Worm (Caenorhabditis elegans): Measurements from ENCODE around the gene W10G11.1.

DNA sequence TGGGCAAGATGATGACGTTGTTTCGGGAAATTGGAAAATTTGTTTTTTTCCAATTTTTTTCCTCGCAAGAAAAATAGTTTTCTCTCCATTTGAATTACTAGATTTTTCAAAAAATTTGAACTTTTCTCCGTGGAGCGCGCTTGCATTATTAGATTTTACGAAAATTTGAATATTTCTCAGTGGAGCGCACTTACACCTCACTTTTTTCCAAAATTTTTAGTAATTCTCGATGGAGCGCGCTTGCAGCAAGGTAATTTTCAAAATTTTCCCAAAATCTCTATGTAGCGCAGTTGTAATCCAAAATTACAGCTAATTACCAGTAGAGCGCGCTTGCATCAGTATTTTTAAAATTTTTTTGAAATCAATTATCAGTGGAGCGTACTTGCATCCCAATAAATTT lies 5.8 kb downstream of the W10G11.1 start:
- TF ChIP-seq ztf-11 (tag; optimal IDR thresholded peaks at IDR 0.05) (no peak), egl-27 (tag; optimal IDR thresholded peaks at IDR 0.05) (no peak), isw-1 (GFP tag; IDR thresholded peaks at IDR 0.05) (no peak), unc-62 (GFP tag; optimal IDR thresholded peaks at IDR 0.05) (no peak), zag-1 (tag; optimal IDR thresholded peaks at IDR 0.05) (no peak)

All from whole organism, L1 larva.